Fruit fly (Drosophila melanogaster) whole organism: ENCODE data around the gene CG14568.

ENCODE experiments used
- CG8478 ChIP-seq: fragments of >200 bp; optimal IDR thresholded peaks from 2 replicates; lab custom pipeline; 2018; ENCODE audit warnings: inconsistent platforms
- Dll ChIP-seq: fragments of >200 bp; optimal IDR thresholded peaks from 2 replicates; lab custom pipeline; 2017
- EcR ChIP-seq, 2 experiments: fragments of >200 bp; optimal IDR thresholded peaks; 2 replicates each; lab custom pipeline; 2017; ENCODE audit warnings: missing biosample characterization in 2 of 2, missing genetic modification characterization in 2 of 2, missing genetic modification reagents in 2 of 2
- pan ChIP-seq: fragments of >200 bp; optimal IDR thresholded peaks from 2 replicates; lab custom pipeline; 2017
- psq ChIP-seq: fragments of >200 bp; optimal IDR thresholded peaks from 2 replicates; lab custom pipeline; 2017
- usp ChIP-seq: fragments of >200 bp; optimal IDR thresholded peaks from 2 replicates; lab custom pipeline; 2017; ENCODE audit warnings: missing biosample characterization, missing genetic modification characterization, mixed read lengths

DNA sequence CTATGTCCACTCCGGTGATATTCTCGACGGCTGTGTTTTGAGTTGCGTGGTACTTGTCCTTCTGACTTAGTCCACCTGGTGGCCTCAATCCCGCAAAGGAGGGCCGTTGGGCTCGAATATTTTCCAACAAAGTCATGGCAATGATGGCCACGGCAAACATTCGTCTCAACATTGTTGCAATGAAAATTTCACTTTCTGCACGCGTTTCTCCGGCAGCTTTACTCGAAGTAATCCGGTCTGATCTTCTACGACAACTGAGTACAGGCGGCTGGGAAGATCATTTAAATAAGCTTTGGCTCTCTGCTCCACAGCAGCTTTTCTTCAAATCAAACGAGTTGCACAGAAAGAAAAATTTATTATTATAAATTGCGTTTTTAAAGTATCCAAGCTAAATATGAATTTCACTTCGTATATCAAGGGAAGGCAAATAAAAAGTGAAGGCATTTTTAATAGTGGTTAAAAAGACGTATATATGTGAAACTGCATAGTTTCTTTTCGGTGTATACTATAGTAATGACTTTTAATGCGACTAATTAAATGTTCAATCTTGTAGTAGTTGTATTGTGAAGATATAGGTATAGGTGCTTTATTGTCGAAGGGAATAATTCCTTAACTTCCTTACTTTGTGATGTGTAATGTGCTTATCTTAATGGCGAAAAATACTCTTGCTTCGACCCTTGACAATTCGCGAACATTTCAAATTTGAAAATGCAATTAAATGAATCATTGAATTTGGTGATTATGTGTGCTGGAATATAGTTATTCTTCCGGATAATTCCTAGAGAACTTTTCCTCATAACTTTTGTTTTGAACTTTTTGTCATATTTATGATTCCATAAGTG is 5.1 kb upstream of the CG14568 start, which contains the start of gene CG14567:
- TF ChIP-seq usp (no peak), pan (lab: Kevin White, UChicago) (no peak), Dll (lab: Kevin White, UChicago) (no peak), psq (lab: Kevin White, UChicago) (no peak), CG8478 (lab: Kevin White, UChicago) (no peak), EcR (GFP tag; optimal IDR thresholded peaks at IDR 0.05; lab: Kevin White, UChicago) (no peak)
